Fruit fly (Drosophila melanogaster) whole organism, embryonic: ENCODE data around the gene Sf3b3.

Experiments
- Asciz ChIP-seq: fragments of 200-800 bp; sonication (Bioruptor generic); optimal IDR thresholded peaks from 2 replicates; lab custom pipeline; 2017; ENCODE audit warnings: missing biosample characterization, mild to moderate bottlenecking, missing genetic modification characterization, missing genetic modification reagents
- B-H1 ChIP-seq: fragments of 200-800 bp; sonication (Bioruptor generic); IDR thresholded peaks from 3 replicates; pipeline ENCODE4 v1.3.6; 2022; ENCODE audit warnings: missing biosample characterization, missing genetic modification characterization
- CG10543 ChIP-seq: fragments of 200-800 bp; sonication (Bioruptor generic); optimal IDR thresholded peaks from 3 replicates; lab custom pipeline; 2017; ENCODE audit warnings: missing biosample characterization, mild to moderate bottlenecking, missing genetic modification characterization, moderate library complexity
- CG10654 ChIP-seq: fragments of 200-800 bp; sonication (Bioruptor generic); optimal IDR thresholded peaks from 2 replicates; lab custom pipeline; 2016; ENCODE audit warnings: missing biosample characterization, missing genetic modification characterization
- CG12391 ChIP-seq: fragments of 200-800 bp; sonication (Bioruptor generic); optimal IDR thresholded peaks from 3 replicates; lab custom pipeline; 2018; ENCODE audit warnings: missing biosample characterization, mild to moderate bottlenecking, missing genetic modification characterization, moderate library complexity
- CG12942 ChIP-seq: fragments of 200-800 bp; sonication (Bioruptor generic); optimal IDR thresholded peaks from 3 replicates; lab custom pipeline; 2016; ENCODE audit warnings: missing biosample characterization, missing genetic modification characterization
- CG15696 ChIP-seq: fragments of 200-800 bp; sonication (Bioruptor generic); optimal IDR thresholded peaks from 2 replicates; lab custom pipeline; 2019; ENCODE audit warnings: missing biosample characterization, mild to moderate bottlenecking, missing genetic modification characterization, moderate library complexity
- CG16779 ChIP-seq: fragments of 200-800 bp; sonication (Bioruptor generic); IDR thresholded peaks from 2 replicates; pipeline ENCODE4 v1.3.6; 2022; ENCODE audit warnings: missing biosample characterization, missing genetic modification characterization
- CG17328 ChIP-seq: fragments of 200-800 bp; sonication (Bioruptor generic); IDR thresholded peaks from 2 replicates; pipeline ENCODE4 v1.3.6; 2022; ENCODE audit warnings: missing biosample characterization, missing genetic modification characterization
- CG17802 ChIP-seq: fragments of 200-800 bp; sonication (Bioruptor generic); optimal IDR thresholded peaks from 2 replicates; lab custom pipeline; 2018; ENCODE audit warnings: missing biosample characterization, mild to moderate bottlenecking, missing genetic modification characterization, moderate library complexity
- CG1832 ChIP-seq: fragments of 200-800 bp; sonication (Bioruptor generic); optimal IDR thresholded peaks from 2 replicates; lab custom pipeline; 2017; ENCODE audit warnings: missing biosample characterization, mild to moderate bottlenecking, missing genetic modification characterization, inconsistent platforms
- CG2199 ChIP-seq: fragments of 200-800 bp; sonication (Bioruptor generic); IDR thresholded peaks from 3 replicates; pipeline ENCODE4 v1.3.6; 2022; ENCODE audit warnings: missing biosample characterization, missing genetic modification characterization
- CG2712 ChIP-seq: fragments of 200-800 bp; optimal IDR thresholded peaks from 3 replicates; lab custom pipeline; 2019; ENCODE audit warnings: missing biosample characterization, mild to moderate bottlenecking, missing genetic modification characterization, moderate library complexity
- CG31441 ChIP-seq: fragments of 200-800 bp; sonication (Bioruptor generic); IDR thresholded peaks from 2 replicates; pipeline ENCODE4 v1.3.6; 2022; ENCODE audit warnings: missing biosample characterization, missing genetic modification characterization
- CG32772 ChIP-seq: fragments of 200-800 bp; sonication (Bioruptor generic); IDR thresholded peaks from 2 replicates; pipeline ENCODE4 v1.3.6; 2022; ENCODE audit warnings: missing biosample characterization, missing genetic modification characterization
- CG3995 ChIP-seq: fragments of 200-800 bp; sonication (Bioruptor generic); optimal IDR thresholded peaks from 3 replicates; lab custom pipeline; 2016; ENCODE audit warnings: missing biosample characterization, missing genetic modification characterization
- CG6654 ChIP-seq: fragments of 200-800 bp; sonication (Bioruptor generic); optimal IDR thresholded peaks from 2 replicates; lab custom pipeline; 2017; ENCODE audit warnings: missing biosample characterization, mild to moderate bottlenecking, missing genetic modification characterization
- CG8089 ChIP-seq: fragments of 200-800 bp; sonication (Bioruptor generic); optimal IDR thresholded peaks from 3 replicates; lab custom pipeline; 2016; ENCODE audit warnings: missing biosample characterization, missing genetic modification characterization
- CG8478 ChIP-seq: fragments of >200 bp; optimal IDR thresholded peaks from 2 replicates; lab custom pipeline; 2018
- CG8944 ChIP-seq: fragments of 200-800 bp; sonication (Bioruptor generic); optimal IDR thresholded peaks from 3 replicates; lab custom pipeline; 2016; ENCODE audit warnings: missing biosample characterization, missing genetic modification characterization
- CG9215 ChIP-seq: fragments of 200-800 bp; sonication (Bioruptor generic); IDR thresholded peaks from 2 replicates; pipeline ENCODE4 v1.3.6; 2022; ENCODE audit warnings: missing biosample characterization, missing genetic modification characterization
- CG9727 ChIP-seq: fragments of 200-800 bp; sonication (Bioruptor generic); optimal IDR thresholded peaks from 3 replicates; lab custom pipeline; 2017; ENCODE audit warnings: missing biosample characterization, mild to moderate bottlenecking, missing genetic modification characterization
- CG9797 ChIP-seq: fragments of 200-800 bp; sonication (Bioruptor generic); optimal IDR thresholded peaks from 3 replicates; lab custom pipeline; 2018; ENCODE audit warnings: missing biosample characterization, mild to moderate bottlenecking, missing genetic modification characterization
- CG9876 ChIP-seq: fragments of 200-800 bp; sonication (Bioruptor generic); optimal IDR thresholded peaks from 2 replicates; lab custom pipeline; 2016; ENCODE audit warnings: missing biosample characterization, missing genetic modification characterization
- D ChIP-seq, 2 experiments: fragments of 200-800 bp in 1 of 2; fragments of >200 bp in 1 of 2; sonication (Bioruptor generic) in 1 of 2; optimal IDR thresholded peaks; 2 replicates in 1 of 2; 3 replicates in 1 of 2; lab custom pipeline; 2017; ENCODE audit warnings: mild to moderate bottlenecking in 1 of 2, missing biosample characterization in 1 of 2, missing genetic modification characterization in 1 of 2, missing genetic modification reagents in 1 of 2
- D19A ChIP-seq: fragments of 200-800 bp; optimal IDR thresholded peaks from 3 replicates; lab custom pipeline; 2019; ENCODE audit warnings: missing biosample characterization, mild to moderate bottlenecking, missing genetic modification characterization, moderate library complexity
- H15 ChIP-seq: fragments of 200-800 bp; sonication (Bioruptor generic); IDR thresholded peaks from 3 replicates; pipeline ENCODE4 v1.3.6; 2022; ENCODE audit warnings: missing biosample characterization, missing genetic modification characterization
- Hr51 ChIP-seq, 2 experiments: fragments of 200-800 bp; sonication (Bioruptor generic); optimal IDR thresholded peaks; 2 replicates in 1 of 2; 3 replicates in 1 of 2; lab custom pipeline; 2016 to 2018; ENCODE audit warnings: missing biosample characterization in 2 of 2, missing genetic modification characterization in 2 of 2, mild to moderate bottlenecking in 1 of 2, moderate library complexity in 1 of 2
- Lpt ChIP-seq: fragments of >200 bp; optimal IDR thresholded peaks from 2 replicates; lab custom pipeline; 2018; ENCODE audit warnings: missing biosample characterization, missing genetic modification characterization
- Oaz ChIP-seq: fragments of 200-800 bp; sonication (Bioruptor generic); IDR thresholded peaks from 2 replicates; pipeline ENCODE4 v1.3.6; 2022; ENCODE audit warnings: missing biosample characterization, missing genetic modification characterization
- YL-1 ChIP-seq: fragments of 200-800 bp; sonication (Bioruptor generic); optimal IDR thresholded peaks from 3 replicates; lab custom pipeline; 2017; ENCODE audit warnings: missing biosample characterization, mild to moderate bottlenecking, missing genetic modification characterization
- ab ChIP-seq: fragments of 200-800 bp; sonication (Bioruptor generic); optimal IDR thresholded peaks from 2 replicates; lab custom pipeline; 2016; ENCODE audit warnings: missing biosample characterization, missing genetic modification characterization
- bcd ChIP-seq: fragments of 200-800 bp; sonication (Bioruptor generic); optimal IDR thresholded peaks from 2 replicates; lab custom pipeline; 2017; ENCODE audit warnings: missing biosample characterization, mild to moderate bottlenecking, missing genetic modification characterization
- ci ChIP-seq: fragments of 200-800 bp; sonication (Bioruptor generic); IDR thresholded peaks from 3 replicates; pipeline ENCODE4 v1.3.6; 2022; ENCODE audit warnings: missing biosample characterization, missing genetic modification characterization
- crc ChIP-seq: fragments of 200-800 bp; sonication (Bioruptor generic); optimal IDR thresholded peaks from 2 replicates; lab custom pipeline; 2016; ENCODE audit warnings: missing biosample characterization, missing genetic modification characterization
- danr ChIP-seq: fragments of 200-800 bp; sonication (Bioruptor generic); IDR thresholded peaks from 2 replicates; pipeline ENCODE4 v1.3.6; 2022; ENCODE audit warnings: missing biosample characterization, missing genetic modification characterization
- dimm ChIP-seq: fragments of 200-800 bp; sonication (Bioruptor generic); IDR thresholded peaks from 2 replicates; pipeline ENCODE4 v1.3.6; 2022; ENCODE audit warnings: missing biosample characterization, missing genetic modification characterization
- fd102C ChIP-seq: fragments of 200-800 bp; sonication (Bioruptor generic); optimal IDR thresholded peaks from 2 replicates; lab custom pipeline; 2018; ENCODE audit warnings: missing biosample characterization, mild to moderate bottlenecking, missing genetic modification characterization, moderate library complexity
- gsb-n ChIP-seq: fragments of 200-800 bp; sonication (Bioruptor generic); optimal IDR thresholded peaks from 3 replicates; lab custom pipeline; 2018; ENCODE audit warnings: missing biosample characterization, mild to moderate bottlenecking, missing genetic modification characterization
- kah ChIP-seq: fragments of 200-800 bp; sonication (Bioruptor generic); optimal IDR thresholded peaks from 2 replicates; lab custom pipeline; 2018; ENCODE audit warnings: missing biosample characterization, mild to moderate bottlenecking, missing genetic modification characterization
- nerfin-1 ChIP-seq: fragments of 200-800 bp; sonication (Bioruptor generic); optimal IDR thresholded peaks from 3 replicates; lab custom pipeline; 2019; ENCODE audit warnings: missing biosample characterization, mild to moderate bottlenecking, missing genetic modification characterization, moderate library complexity
- nom ChIP-seq: fragments of 200-800 bp; sonication (Bioruptor generic); optimal IDR thresholded peaks from 2 replicates; lab custom pipeline; 2017; ENCODE audit warnings: missing biosample characterization, missing genetic modification characterization, mild to moderate bottlenecking, moderate library complexity, missing genetic modification reagents
- org-1 ChIP-seq: fragments of 200-800 bp; sonication (Bioruptor generic); optimal IDR thresholded peaks from 2 replicates; lab custom pipeline; 2017; ENCODE audit warnings: missing biosample characterization, missing genetic modification characterization
- otp ChIP-seq: fragments of 200-800 bp; sonication (Bioruptor generic); IDR thresholded peaks from 3 replicates; pipeline ENCODE4, ENCODE4 v1.3.6; 2022; ENCODE audit warnings: missing biosample characterization, missing genetic modification characterization
- p53 ChIP-seq: fragments of 200-800 bp; sonication (Bioruptor generic); optimal IDR thresholded peaks from 2 replicates; lab custom pipeline; 2016; ENCODE audit warnings: missing biosample characterization, missing genetic modification characterization
- sob ChIP-seq: fragments of 200-800 bp; sonication (Bioruptor generic); IDR thresholded peaks from 2 replicates; pipeline ENCODE4 v1.3.6; 2022; ENCODE audit warnings: missing biosample characterization, missing genetic modification characterization
- tap ChIP-seq: fragments of 200-800 bp; optimal IDR thresholded peaks from 3 replicates; lab custom pipeline; 2019; ENCODE audit warnings: missing biosample characterization, mild to moderate bottlenecking, missing genetic modification characterization, moderate library complexity
- vvl ChIP-seq: fragments of 200-800 bp; sonication (Bioruptor generic); IDR thresholded peaks from 2 replicates; pipeline ENCODE4 v1.3.6; 2022; ENCODE audit warnings: missing biosample characterization, missing genetic modification characterization
- zf30C ChIP-seq: fragments of 200-800 bp; sonication (Bioruptor generic); optimal IDR thresholded peaks from 3 replicates; lab custom pipeline; 2018; ENCODE audit warnings: missing biosample characterization, mild to moderate bottlenecking, missing genetic modification characterization

The Sf3b3 gene

dm6 chr3L:780867-781701 is 52.1 kb downstream of the Sf3b3 start (continued):
- TF ChIP-seq CG16779 (GFP tag; lab: Robert Waterston, UW) (peak; percentile 91), CG2199 (GFP tag; lab: Robert Waterston, UW) (peak; percentile 90), tap (tag; lab: Kevin White, UChicago) (peak; percentile 79), YL-1 (GFP tag; lab: Kevin White, UChicago) (peak; percentile 72), crc (GFP tag; lab: Kevin White, UChicago) (peak; percentile 4), gsb-n (tag; lab: Kevin White, UChicago) (peak; percentile 87), Oaz (GFP tag; lab: Robert Waterston, UW) (peak; percentile 91), CG15696 (tag; lab: Kevin White, UChicago) (peak; percentile 44), nom (GFP tag; lab: Kevin White, UChicago) (peak; percentile 70), CG10654 (peak; percentile 70), B-H1 (peak; percentile 95), danr (GFP tag; lab: Robert Waterston, UW) (peak; percentile 93), CG3995 (GFP tag; lab: Kevin White, UChicago) (peak; percentile 86), CG9215 (GFP tag; lab: Robert Waterston, UW) (peak; percentile 94), D (optimal IDR thresholded peaks at IDR 0.05; lab: Kevin White, UChicago) (no peak), D (GFP tag; optimal IDR thresholded peaks at IDR 0.05; lab: Kevin White, UChicago) (peak; percentile 78), CG1832 (no peak), nerfin-1 (tag; lab: Kevin White, UChicago) (peak; percentile 65), CG8089 (GFP tag; lab: Kevin White, UChicago) (peak; percentile 50), org-1 (GFP tag; lab: Kevin White, UChicago) (peak; percentile 91), CG32772 (peak; percentile 96), CG12391 (peak; percentile 94), CG17802 (tag; lab: Kevin White, UChicago) (peak; percentile 60), CG6654 (peak; percentile 43), otp (GFP tag; lab: Robert Waterston, UW) (peak; percentile 91), fd102C (GFP tag; lab: Kevin White, UChicago) (peak; percentile 17), dimm (peak; percentile 90), zf30C (peak; percentile 86), ab (GFP tag; lab: Kevin White, UChicago) (peak; percentile 56), ci (GFP tag; lab: Robert Waterston, UW) (peak; percentile 98), D19A (tag; lab: Kevin White, UChicago) (peak; percentile 80), Lpt (GFP tag; lab: Kevin White, UChicago) (no peak), vvl (GFP tag; lab: Robert Waterston, UW) (peak; percentile 98), Hr51 (GFP tag; optimal IDR thresholded peaks at IDR 0.05; lab: Kevin White, UChicago) (peak; percentile 62 to 94), p53 (GFP tag; lab: Kevin White, UChicago) (no peak), CG8944 (peak; percentile 64), bcd (GFP tag; lab: Kevin White, UChicago) (peak; percentile 93), H15 (GFP tag; lab: Robert Waterston, UW) (peak; percentile 97), kah (GFP tag; lab: Kevin White, UChicago) (peak; percentile 91), CG10543 (GFP tag; lab: Kevin White, UChicago) (peak; percentile 89), CG9876 (GFP tag; lab: Kevin White, UChicago) (no peak), sob (peak; percentile 98), CG31441 (GFP tag; lab: Robert Waterston, UW) (peak; percentile 91), CG8478 (lab: Kevin White, UChicago) (no peak), CG12942 (GFP tag; lab: Kevin White, UChicago) (peak; percentile 92), Asciz (peak; percentile 81), CG9727 (GFP tag; lab: Kevin White, UChicago) (peak; percentile 89), CG2712 (tag; lab: Kevin White, UChicago) (peak; percentile 90), CG17328 (GFP tag; lab: Robert Waterston, UW) (peak; percentile 96), CG9797 (GFP tag; lab: Kevin White, UChicago) (peak; percentile 18)
